Fruit fly (Drosophila melanogaster) whole organism, embryonic: ENCODE measurements around the gene Cyp313a5.

Experiments used
- Antp ChIP-seq: fragments of 200-800 bp; sonication (Bioruptor generic); optimal IDR thresholded peaks from 3 replicates; lab custom pipeline; 2016; ENCODE audit warnings: missing biosample characterization, missing genetic modification characterization
- Bgb ChIP-seq: fragments of 200-800 bp; sonication (Bioruptor generic); IDR thresholded peaks from 2 replicates; pipeline ENCODE4 v1.3.6; 2022; ENCODE audit warnings: missing biosample characterization, missing genetic modification characterization; ENCODE audit not compliant: partially characterized antibody
- C15 ChIP-seq: fragments of 200-800 bp; sonication (Bioruptor generic); IDR thresholded peaks from 3 replicates; pipeline ENCODE4 v1.3.6; 2022; ENCODE audit warnings: missing biosample characterization, missing genetic modification characterization
- CG10321 ChIP-seq: fragments of 200-800 bp; sonication (Bioruptor generic); IDR thresholded peaks from 2 replicates; pipeline ENCODE4 v1.3.6; 2022; ENCODE audit warnings: missing biosample characterization, missing genetic modification characterization
- CG13287 ChIP-seq: fragments of 200-800 bp; sonication (Bioruptor generic); IDR thresholded peaks from 2 replicates; pipeline ENCODE4 v1.3.6; 2022; ENCODE audit warnings: missing biosample characterization, missing genetic modification characterization; ENCODE audit not compliant: partially characterized antibody
- CG16779 ChIP-seq: fragments of 200-800 bp; sonication (Bioruptor generic); IDR thresholded peaks from 2 replicates; pipeline ENCODE4 v1.3.6; 2022; ENCODE audit warnings: missing biosample characterization, missing genetic modification characterization
- CG1832 ChIP-seq: fragments of 200-800 bp; sonication (Bioruptor generic); optimal IDR thresholded peaks from 2 replicates; lab custom pipeline; 2017; ENCODE audit warnings: missing biosample characterization, mild to moderate bottlenecking, missing genetic modification characterization, inconsistent platforms
- CG18764 ChIP-seq: fragments of 200-800 bp; sonication (Bioruptor generic); optimal IDR thresholded peaks from 3 replicates; lab custom pipeline; 2016; ENCODE audit warnings: missing biosample characterization, missing genetic modification characterization
- CG3281 ChIP-seq: fragments of 200-800 bp; sonication (Bioruptor generic); optimal IDR thresholded peaks from 3 replicates; lab custom pipeline; 2017; ENCODE audit warnings: missing biosample characterization, mild to moderate bottlenecking, missing genetic modification characterization
- CG6175 ChIP-seq: fragments of 200-800 bp; sonication (Bioruptor generic); IDR thresholded peaks from 3 replicates; pipeline ENCODE4 v1.3.6; 2022; ENCODE audit warnings: missing biosample characterization, missing genetic modification characterization
- CG6272 ChIP-seq: fragments of 200-800 bp; sonication (Bioruptor generic); IDR thresholded peaks from 2 replicates; pipeline ENCODE4 v1.3.6; 2022; ENCODE audit warnings: missing biosample characterization, missing genetic modification characterization
- CG6765 ChIP-seq: fragments of 200-800 bp; sonication (Bioruptor generic); optimal IDR thresholded peaks from 3 replicates; lab custom pipeline; 2017; ENCODE audit warnings: missing biosample characterization, mild to moderate bottlenecking, missing genetic modification characterization
- CG9609 ChIP-seq: fragments of 200-800 bp; sonication (Bioruptor generic); optimal IDR thresholded peaks from 3 replicates; lab custom pipeline; 2016; ENCODE audit warnings: missing biosample characterization, missing genetic modification characterization
- CG9932 ChIP-seq: fragments of 200-800 bp; sonication (Bioruptor generic); IDR thresholded peaks from 2 replicates; pipeline ENCODE4 v1.3.6; 2022; ENCODE audit warnings: missing biosample characterization, missing genetic modification characterization
- CTCF ChIP-seq: fragments of 200-800 bp; sonication (Bioruptor generic); optimal IDR thresholded peaks from 2 replicates; lab custom pipeline; 2017; ENCODE audit warnings: missing biosample characterization, mild to moderate bottlenecking, missing genetic modification characterization, moderate library complexity
- Deaf1 ChIP-seq: fragments of 200-800 bp; optimal IDR thresholded peaks from 3 replicates; lab custom pipeline; 2019; ENCODE audit warnings: missing biosample characterization, mild to moderate bottlenecking, missing genetic modification characterization, moderate library complexity
- Dll ChIP-seq: fragments of 200-800 bp; sonication (Bioruptor generic); IDR thresholded peaks from 4 replicates; pipeline ENCODE4 v1.3.6; 2022; ENCODE audit warnings: missing biosample characterization, missing genetic modification characterization; ENCODE audit not compliant: partially characterized antibody
- E2f1 ChIP-seq: fragments of 200-800 bp; sonication (Bioruptor generic); IDR thresholded peaks from 2 replicates; pipeline ENCODE4 v1.3.6; 2022; ENCODE audit warnings: missing biosample characterization, missing genetic modification characterization
- Elba2 ChIP-seq: fragments of 200-800 bp; sonication (Bioruptor generic); optimal IDR thresholded peaks from 3 replicates; lab custom pipeline; 2016; ENCODE audit warnings: missing biosample characterization, missing genetic modification characterization
- Hr78 ChIP-seq, 2 experiments: fragments of 200-800 bp in 1 of 2; fragments of >200 bp in 1 of 2; sonication (Bioruptor generic) in 1 of 2; optimal IDR thresholded peaks; 2 replicates each; lab custom pipeline; 2017 to 2019; ENCODE audit warnings: missing biosample characterization in 2 of 2, missing genetic modification characterization in 2 of 2, mild to moderate bottlenecking in 1 of 2, moderate library complexity in 1 of 2
- Jarid2 ChIP-seq: fragments of 200-800 bp; sonication (Bioruptor generic); optimal IDR thresholded peaks from 3 replicates; lab custom pipeline; 2017; ENCODE audit warnings: mild to moderate bottlenecking, missing biosample characterization, missing genetic modification reagents, missing genetic modification characterization
- MTF-1 ChIP-seq: fragments of 200-800 bp; sonication (Bioruptor generic); optimal IDR thresholded peaks from 2 replicates; lab custom pipeline; 2018; ENCODE audit warnings: missing biosample characterization, mild to moderate bottlenecking, missing genetic modification characterization, borderline replicate concordance
- Nf-YA ChIP-seq: fragments of 200-800 bp; sonication (Bioruptor generic); IDR thresholded peaks from 2 replicates; pipeline ENCODE4 v1.3.6; 2022; ENCODE audit warnings: missing biosample characterization, missing genetic modification characterization
- Nf-YB ChIP-seq: fragments of 200-800 bp; sonication (Bioruptor generic); optimal IDR thresholded peaks from 3 replicates; lab custom pipeline; 2019; ENCODE audit warnings: missing biosample characterization, mild to moderate bottlenecking, missing genetic modification characterization, moderate library complexity
- Nf-YC ChIP-seq: fragments of 200-800 bp; optimal IDR thresholded peaks from 3 replicates; lab custom pipeline; 2019; ENCODE audit warnings: missing biosample characterization, mild to moderate bottlenecking, missing genetic modification characterization, moderate library complexity
- Opbp ChIP-seq: fragments of 200-800 bp; sonication (Bioruptor generic); IDR thresholded peaks from 3 replicates; pipeline ENCODE4 v1.3.6; 2022; ENCODE audit warnings: missing biosample characterization, missing genetic modification characterization; ENCODE audit not compliant: partially characterized antibody
- Trl ChIP-seq, 3 experiments: fragments of >200 bp in 2 of 3; fragments of 200-800 bp in 1 of 3; sonication (Bioruptor generic) in 1 of 3; optimal IDR thresholded peaks; 2 replicates in 1 of 3; 3 replicates in 2 of 3; lab custom pipeline; 2016 to 2017; ENCODE audit warnings: missing biosample characterization in 1 of 3, missing genetic modification characterization in 1 of 3
- abd-A ChIP-seq: fragments of 200-800 bp; sonication (Bioruptor generic); optimal IDR thresholded peaks from 3 replicates; lab custom pipeline; 2019; ENCODE audit warnings: missing biosample characterization, mild to moderate bottlenecking, missing genetic modification characterization, moderate library complexity
- bbx ChIP-seq: fragments of 200-800 bp; sonication (Bioruptor generic); IDR thresholded peaks from 2 replicates; pipeline ENCODE4 v1.3.6; 2022; ENCODE audit warnings: missing biosample characterization, missing genetic modification characterization; ENCODE audit not compliant: partially characterized antibody
- cg ChIP-seq: fragments of 200-800 bp; sonication (Bioruptor generic); optimal IDR thresholded peaks from 3 replicates; lab custom pipeline; 2019; ENCODE audit warnings: missing biosample characterization, mild to moderate bottlenecking, missing genetic modification characterization, moderate library complexity
- crc ChIP-seq: fragments of 200-800 bp; sonication (Bioruptor generic); optimal IDR thresholded peaks from 2 replicates; lab custom pipeline; 2016; ENCODE audit warnings: missing biosample characterization, missing genetic modification characterization
- crol ChIP-seq: fragments of 200-800 bp; sonication (Bioruptor generic); IDR thresholded peaks from 2 replicates; pipeline ENCODE4 v1.3.6; 2022; ENCODE audit warnings: missing biosample characterization, missing genetic modification characterization
- ftz-f1 ChIP-seq: fragments of 200-800 bp; sonication (Bioruptor generic); optimal IDR thresholded peaks from 2 replicates; lab custom pipeline; 2016; ENCODE audit warnings: missing biosample characterization, missing genetic modification characterization
- ind ChIP-seq: fragments of 200-800 bp; sonication (Bioruptor generic); optimal IDR thresholded peaks from 3 replicates; lab custom pipeline; 2016; ENCODE audit warnings: missing biosample characterization, missing genetic modification characterization
- insv ChIP-seq, 2 experiments: fragments of 200-800 bp; sonication (Bioruptor generic); optimal IDR thresholded peaks; 3 replicates each; lab custom pipeline; 2016 to 2018; ENCODE audit warnings: missing biosample characterization in 2 of 2, missing genetic modification characterization in 2 of 2
- jumu ChIP-seq: fragments of 200-800 bp; sonication (Bioruptor generic); optimal IDR thresholded peaks from 3 replicates; lab custom pipeline; 2016; ENCODE audit warnings: missing biosample characterization, missing genetic modification characterization
- kah ChIP-seq: fragments of 200-800 bp; sonication (Bioruptor generic); optimal IDR thresholded peaks from 2 replicates; lab custom pipeline; 2018; ENCODE audit warnings: missing biosample characterization, mild to moderate bottlenecking, missing genetic modification characterization
- mam ChIP-seq: fragments of 200-800 bp; sonication (Bioruptor generic); optimal IDR thresholded peaks from 3 replicates; lab custom pipeline; 2016; ENCODE audit warnings: missing biosample characterization, missing genetic modification characterization
- nerfin-1 ChIP-seq: fragments of 200-800 bp; sonication (Bioruptor generic); optimal IDR thresholded peaks from 3 replicates; lab custom pipeline; 2019; ENCODE audit warnings: missing biosample characterization, mild to moderate bottlenecking, missing genetic modification characterization, moderate library complexity
- nom ChIP-seq: fragments of 200-800 bp; sonication (Bioruptor generic); optimal IDR thresholded peaks from 2 replicates; lab custom pipeline; 2017; ENCODE audit warnings: missing biosample characterization, missing genetic modification characterization, mild to moderate bottlenecking, moderate library complexity, missing genetic modification reagents
- pfk ChIP-seq: fragments of 200-800 bp; sonication (Bioruptor generic); optimal IDR thresholded peaks from 2 replicates; lab custom pipeline; 2018; ENCODE audit warnings: missing biosample characterization, mild to moderate bottlenecking, missing genetic modification characterization, moderate library complexity
- pzg ChIP-seq: fragments of 200-800 bp; sonication (Bioruptor generic); optimal IDR thresholded peaks from 3 replicates; lab custom pipeline; 2018; ENCODE audit warnings: missing biosample characterization, mild to moderate bottlenecking, missing genetic modification characterization, moderate library complexity
- seq ChIP-seq: fragments of 200-800 bp; sonication (Bioruptor generic); IDR thresholded peaks from 2 replicates; pipeline ENCODE4 v1.3.6; 2022; ENCODE audit warnings: missing biosample characterization, missing genetic modification characterization
- toy ChIP-seq: fragments of 200-800 bp; sonication (Bioruptor generic); IDR thresholded peaks from 2 replicates; pipeline ENCODE4 v1.3.6; 2022; ENCODE audit warnings: missing biosample characterization, missing genetic modification characterization
- yki ChIP-seq: fragments of >200 bp; optimal IDR thresholded peaks from 3 replicates; lab custom pipeline; 2018
- z ChIP-seq: fragments of 200-800 bp; sonication (Bioruptor generic); IDR thresholded peaks from 3 replicates; pipeline ENCODE4 v1.3.6; 2022; ENCODE audit warnings: missing biosample characterization, missing genetic modification characterization
- zen2 ChIP-seq: fragments of 200-800 bp; sonication (Bioruptor generic); IDR thresholded peaks from 3 replicates; pipeline ENCODE4 v1.3.6; 2022; ENCODE audit warnings: missing biosample characterization, missing genetic modification characterization; ENCODE audit not compliant: partially characterized antibody

The Cyp313a5 gene

dm6 chr3R:12280729-12281342 lies 46.4 kb upstream of the Cyp313a5 start (continued):
- TF ChIP-seq CG6272 (GFP tag; lab: Robert Waterston, UW) (no peak), CG9609 (GFP tag; lab: Kevin White, UChicago) (no peak), CG6175 (GFP tag; lab: Robert Waterston, UW) (peak; percentile 89), Bgb (GFP tag; lab: Robert Waterston, UW) (peak; percentile 94), Dll (peak; percentile 49; the same call in 1 of the 4 replicates), pzg (GFP tag; lab: Kevin White, UChicago) (no peak), nom (GFP tag; lab: Kevin White, UChicago) (peak; percentile 6), Trl (optimal IDR thresholded peaks at IDR 0.05; lab: Kevin White, UChicago) (peak; percentile 81 to 82), Trl (GFP tag; optimal IDR thresholded peaks at IDR 0.05; lab: Kevin White, UChicago) (peak; percentile 22), CG9932 (GFP tag; lab: Robert Waterston, UW) (0 out of 2 replicates have a peak, but pooled peaks have one; percentile 8), MTF-1 (no peak)

dm6 chr3R:12279019-12279418 lies 44.5 kb upstream of the Cyp313a5 start:
- TF ChIP-seq Opbp (0 out of 3 replicates have a peak, but pooled peaks have one; percentile 22), abd-A (tag; lab: Kevin White, UChicago) (peak; percentile 24), bbx (GFP tag; lab: Robert Waterston, UW) (peak; percentile 30; the same call in 1 of the 2 replicates), Hr78 (GFP tag; optimal IDR thresholded peaks at IDR 0.05; lab: Kevin White, UChicago) (peak in 1 of 2 experiments; percentile 81), ind (no peak), pfk (GFP tag; lab: Kevin White, UChicago) (no peak), C15 (GFP tag; lab: Robert Waterston, UW) (no peak), toy (GFP tag; lab: Robert Waterston, UW) (no peak), CG16779 (GFP tag; lab: Robert Waterston, UW) (no peak), crc (GFP tag; lab: Kevin White, UChicago) (no peak), CG3281 (GFP tag; lab: Kevin White, UChicago) (no peak), E2f1 (GFP tag; lab: Robert Waterston, UW) (no peak), CG10321 (peak; percentile 88), mam (no peak), seq (GFP tag; lab: Robert Waterston, UW) (peak; percentile 65; the same call in 1 of the 2 replicates), Nf-YA (GFP tag; lab: Robert Waterston, UW) (0 out of 2 replicates have a peak, but pooled peaks have one; percentile 27), CTCF (GFP tag; lab: Kevin White, UChicago) (peak; percentile 87), CG6765 (GFP tag; lab: Kevin White, UChicago) (no peak), CG13287 (GFP tag; lab: Robert Waterston, UW) (peak; percentile 23; the same call in 1 of the 2 replicates), nerfin-1 (peak; percentile 63), Nf-YB (peak; percentile 97), Deaf1 (peak; percentile 65), Nf-YC (tag; lab: Kevin White, UChicago) (peak; percentile 97), Elba2 (peak; percentile 72), jumu (GFP tag; lab: Kevin White, UChicago) (no peak), yki (peak; percentile 44), insv (GFP tag; optimal IDR thresholded peaks at IDR 0.05; lab: Kevin White, UChicago) (peak; percentile 69 to 95), z (GFP tag; lab: Robert Waterston, UW) (peak; percentile 98), ftz-f1 (GFP tag; lab: Kevin White, UChicago) (peak; percentile 59), zen2 (GFP tag; lab: Robert Waterston, UW) (0 out of 3 replicates have a peak, but pooled peaks have one; percentile 34), crol (GFP tag; lab: Robert Waterston, UW) (peak; percentile 83), CG1832 (GFP tag; lab: Kevin White, UChicago) (peak; percentile 61), Jarid2 (peak; percentile 63), cg (GFP tag; lab: Kevin White, UChicago) (peak; percentile 51), Antp (no peak), kah (GFP tag; lab: Kevin White, UChicago) (no peak), CG18764 (GFP tag; lab: Kevin White, UChicago) (no peak), Bgb (GFP tag; lab: Robert Waterston, UW) (peak; percentile 65; the same call in 1 of the 2 replicates), Trl (optimal IDR thresholded peaks at IDR 0.05; lab: Kevin White, UChicago) (peak; percentile 80 to 86), Trl (GFP tag; optimal IDR thresholded peaks at IDR 0.05; lab: Kevin White, UChicago) (no peak)
